Worm (Caenorhabditis elegans) whole organism, L1 larva: ENCODE results near the gene T04G9.7.

Source experiments
- blmp-1 ChIP-seq: fragments of 150-350 bp; optimal IDR thresholded peaks from 2 replicates; lab custom pipeline; 2014; ENCODE audit warnings: missing biosample characterization, missing genetic modification characterization
- ceh-8 ChIP-seq: fragments of 200-800 bp; sonication (Bioruptor generic); optimal IDR thresholded peaks from 2 replicates; lab custom pipeline; 2018; ENCODE audit warnings: mild to moderate bottlenecking, missing genetic modification characterization, moderate library complexity, missing compliant biosample characterization
- fkh-10 ChIP-seq: sonication (generic microtip); optimal IDR thresholded peaks from 2 replicates; lab custom pipeline; 2017; ENCODE audit warnings: missing biosample characterization, missing genetic modification reagents, missing genetic modification characterization
- fkh-8 ChIP-seq: sonication (generic microtip); optimal IDR thresholded peaks from 2 replicates; lab custom pipeline; 2016; ENCODE audit warnings: mild to moderate bottlenecking, missing genetic modification characterization, missing compliant biosample characterization
- hlh-4 ChIP-seq: sonication (generic microtip); optimal IDR thresholded peaks from 2 replicates; lab custom pipeline; 2016; ENCODE audit warnings: mild to moderate bottlenecking, missing genetic modification characterization, missing compliant biosample characterization
- jun-1 ChIP-seq: fragments of 150-350 bp; optimal IDR thresholded peaks from 2 replicates; lab custom pipeline; 2014; ENCODE audit warnings: missing biosample characterization, missing genetic modification reagents, missing genetic modification characterization
- nhr-237 ChIP-seq: fragments of 150-350 bp; optimal IDR thresholded peaks from 2 replicates; lab custom pipeline; 2014; ENCODE audit warnings: missing biosample characterization, missing genetic modification characterization
- nhr-28 ChIP-seq: fragments of 150-350 bp; optimal IDR thresholded peaks from 2 replicates; lab custom pipeline; 2014; ENCODE audit warnings: missing biosample characterization, missing genetic modification characterization
- nhr-90 ChIP-seq: sonication (generic microtip); optimal IDR thresholded peaks from 2 replicates; lab custom pipeline; 2016; ENCODE audit warnings: mild to moderate bottlenecking, missing genetic modification characterization, missing compliant biosample characterization; ENCODE audit not compliant: poor library complexity
- skn-1 ChIP-seq: fragments of 150-350 bp; optimal IDR thresholded peaks from 2 replicates; lab custom pipeline; 2014; ENCODE audit warnings: missing biosample characterization, missing genetic modification characterization
- tbx-2 ChIP-seq: sonication (generic microtip); optimal IDR thresholded peaks from 2 replicates; lab custom pipeline; 2016; ENCODE audit warnings: missing genetic modification characterization, missing compliant biosample characterization
- vab-15 ChIP-seq: sonication (generic microtip); optimal IDR thresholded peaks from 2 replicates; lab custom pipeline; 2017; ENCODE audit warnings: missing genotype, mild to moderate bottlenecking, missing genetic modification characterization, missing compliant biosample characterization

ce11 chrX:777421-777820 lies 6.8 kb downstream of the T04G9.7 start, which contains the start of gene nas-15:
- TF ChIP-seq skn-1 (tag; lab: Kevin White, UChicago), result no peak
- no peak for TF ChIP-seq tbx-2 (tag; lab: Kevin White, UChicago)
- no peak for TF ChIP-seq nhr-237 (tag; lab: Kevin White, UChicago)
- TF ChIP-seq nhr-28 (tag; lab: Kevin White, UChicago), result no peak
- TF ChIP-seq vab-15, result no peak
- no peak for TF ChIP-seq fkh-10 (GFP tag; lab: Kevin White, UChicago)
- TF ChIP-seq hlh-4 (tag; lab: Kevin White, UChicago), result no peak
- no peak for TF ChIP-seq fkh-8 (tag; lab: Kevin White, UChicago)
- TF ChIP-seq ceh-8 (GFP tag; lab: Kevin White, UChicago), result no peak
- TF ChIP-seq jun-1 (tag; lab: Kevin White, UChicago), result no peak
- TF ChIP-seq nhr-90 (tag; lab: Kevin White, UChicago), result no peak
- TF ChIP-seq blmp-1, result no peak
